Fruit fly (Drosophila melanogaster): ENCODE results near the gene Ubr3.

The Ubr3 gene

dm6 chrX:7934679-7935078, 1.0 kb upstream of the Ubr3 start, which contains the start of gene RpS14b (continued):
- peak; percentile 87 for TF ChIP-seq lab (GFP tag; optimal IDR thresholded peaks at IDR 0.05)
- TF ChIP-seq cad (GFP tag; optimal IDR thresholded peaks at IDR 0.05) = no peak
- TF ChIP-seq CG32532 (GFP tag; IDR thresholded peaks at IDR 0.05) = peak; percentile 83
- TF ChIP-seq CG14441 (GFP tag; IDR thresholded peaks at IDR 0.05) = peak; percentile 64
- TF ChIP-seq tin (GFP tag; optimal IDR thresholded peaks at IDR 0.05) = peak; percentile 45
- TF ChIP-seq zen2 (GFP tag; IDR thresholded peaks at IDR 0.05; ENCODE audit: partially characterized antibody) = peak; percentile 62; the same call in 1 of the 3 replicates
- TF ChIP-seq Ets97D (GFP tag; optimal IDR thresholded peaks at IDR 0.05) = peak; percentile 98
- TF ChIP-seq pnt (GFP tag; optimal IDR thresholded peaks at IDR 0.05) = no peak
- peak; percentile 31 to 68 for TF ChIP-seq Pdp1 (GFP tag; optimal IDR thresholded peaks at IDR 0.05)
- TF ChIP-seq CG11695 (GFP tag; IDR thresholded peaks at IDR 0.05) = no peak
- TF ChIP-seq CG11723 (GFP tag; optimal IDR thresholded peaks at IDR 0.05) = peak; percentile 15
- TF ChIP-seq Gsc (GFP tag; IDR thresholded peaks at IDR 0.05) = no peak
- TF ChIP-seq CG4617 (GFP tag; optimal IDR thresholded peaks at IDR 0.05; ENCODE audit: borderline replicate concordance) = peak; percentile 37
- TF ChIP-seq Opbp (GFP tag; IDR thresholded peaks at IDR 0.05; ENCODE audit: partially characterized antibody) = peak; percentile 78
- peak; percentile 19 for TF ChIP-seq ERR (GFP tag; optimal IDR thresholded peaks at IDR 0.05)
- peak; percentile 45 for TF ChIP-seq Dad (GFP tag; optimal IDR thresholded peaks at IDR 0.05)
- TF ChIP-seq sisA (GFP tag; IDR thresholded peaks at IDR 0.05) = peak; percentile 24; the same call in 1 of the 2 replicates
- peak; percentile 73 for TF ChIP-seq Scr (GFP tag; IDR thresholded peaks at IDR 0.05; ENCODE audit: partially characterized antibody)
- peak; percentile 65; the same call in 1 of the 2 replicates for TF ChIP-seq stc (GFP tag; IDR thresholded peaks at IDR 0.05)
- TF ChIP-seq CTCF (GFP tag; optimal IDR thresholded peaks at IDR 0.05) = peak; percentile 26
- TF ChIP-seq CG13775 (GFP tag; optimal IDR thresholded peaks at IDR 0.05) = peak; percentile 82
- TF ChIP-seq CG34376 (GFP tag; optimal IDR thresholded peaks at IDR 0.05) = peak; percentile 79
- peak; percentile 40 for TF ChIP-seq shn (GFP tag; optimal IDR thresholded peaks at IDR 0.05)
- peak; percentile 56 for TF ChIP-seq CG12219 (GFP tag; optimal IDR thresholded peaks at IDR 0.05)
- no peak for TF ChIP-seq Lpt (GFP tag; optimal IDR thresholded peaks at IDR 0.05)
- peak; percentile 19 for TF ChIP-seq Dp (GFP tag; optimal IDR thresholded peaks at IDR 0.05)
- peak; percentile 61 for TF ChIP-seq stwl (tag; optimal IDR thresholded peaks at IDR 0.05)
- peak; percentile 51 for TF ChIP-seq Lhr (GFP tag; optimal IDR thresholded peaks at IDR 0.05)
- no peak for TF ChIP-seq CG12236 (GFP tag; optimal IDR thresholded peaks at IDR 0.05)
- peak; percentile 42 for TF ChIP-seq CG12071 (GFP tag; optimal IDR thresholded peaks at IDR 0.05)
- TF ChIP-seq Max (GFP tag; optimal IDR thresholded peaks at IDR 0.05) = peak; percentile 51
- peak; percentile 14 for TF ChIP-seq CG30020 (tag; optimal IDR thresholded peaks at IDR 0.05)
- TF ChIP-seq ATbp (GFP tag; optimal IDR thresholded peaks at IDR 0.05) = peak; percentile 16
- TF ChIP-seq Poxn (GFP tag; IDR thresholded peaks at IDR 0.05) = no peak
- TF ChIP-seq CG4424 (GFP tag; optimal IDR thresholded peaks at IDR 0.05) = peak; percentile 29
- peak; percentile 81 for TF ChIP-seq BEAF-32 (GFP tag; optimal IDR thresholded peaks at IDR 0.05)
- peak; percentile 68; the same call in 2 of the 3 replicates for TF ChIP-seq otp (GFP tag; IDR thresholded peaks at IDR 0.05)
- TF ChIP-seq CG3163 (GFP tag; optimal IDR thresholded peaks at IDR 0.05) = peak; percentile 9
- TF ChIP-seq CG12391 (tag; optimal IDR thresholded peaks at IDR 0.05) = peak; percentile 45
- TF ChIP-seq CG2116 (GFP tag; optimal IDR thresholded peaks at IDR 0.05) = peak; percentile 98
- peak; percentile 61; the same call in 1 of the 3 replicates for TF ChIP-seq C15 (GFP tag; IDR thresholded peaks at IDR 0.05)
- no peak for TF ChIP-seq Awh (GFP tag; IDR thresholded peaks at IDR 0.05)
- no peak for TF ChIP-seq CG3065 (GFP tag; optimal IDR thresholded peaks at IDR 0.05)
- peak; percentile 41 for TF ChIP-seq CG13894 (tag; optimal IDR thresholded peaks at IDR 0.05)
- TF ChIP-seq hth (optimal IDR thresholded peaks at IDR 0.05) = no peak
- TF ChIP-seq her (GFP tag; optimal IDR thresholded peaks at IDR 0.05) = peak; percentile 63
- no peak for TF ChIP-seq NC2α (GFP tag; optimal IDR thresholded peaks at IDR 0.05)
- TF ChIP-seq ems (GFP tag; optimal IDR thresholded peaks at IDR 0.05) = peak; percentile 41
- TF ChIP-seq lbe (GFP tag; optimal IDR thresholded peaks at IDR 0.05) = peak; percentile 33
- TF ChIP-seq jumu (GFP tag; optimal IDR thresholded peaks at IDR 0.05) = no peak
- TF ChIP-seq sc (optimal IDR thresholded peaks at IDR 0.05) = no peak
- TF ChIP-seq sc (GFP tag; optimal IDR thresholded peaks at IDR 0.05) = peak; percentile 8

Data from whole organism, embryonic.